Worm (Caenorhabditis elegans): ENCODE results near the gene idpb-4.

The idpb-4 gene

ce11 chrII:8743379-8744173 is 6.2 kb upstream of the idpb-4 start, which contains the start of gene mak-1:
Gene mak-1, plus strand, starts transcription at chrII:8744071.
- TF ChIP-seq nhr-67 (tag; optimal IDR thresholded peaks at IDR 0.05): no peak
- no peak for TF ChIP-seq zag-1 (tag; optimal IDR thresholded peaks at IDR 0.05)
- no peak for TF ChIP-seq fkh-10 (GFP tag; optimal IDR thresholded peaks at IDR 0.05)
- no peak for TF ChIP-seq eor-1 (tag; optimal IDR thresholded peaks at IDR 0.05)
- no peak for TF ChIP-seq mdl-1 (tag; optimal IDR thresholded peaks at IDR 0.05)
- no peak for TF ChIP-seq daf-12 (tag; optimal IDR thresholded peaks at IDR 0.05)
- no peak for TF ChIP-seq ZK546.5 (tag; optimal IDR thresholded peaks at IDR 0.05)
- TF ChIP-seq ceh-16 (tag; optimal IDR thresholded peaks at IDR 0.05): no peak
- peak; percentile 76 for TF ChIP-seq nfya-1 (tag; optimal IDR thresholded peaks at IDR 0.05; ENCODE audit: insufficient read depth)
- peak; percentile 75 for TF ChIP-seq jun-1 (tag; optimal IDR thresholded peaks at IDR 0.05)
- TF ChIP-seq elt-1 (tag; optimal IDR thresholded peaks at IDR 0.05): no peak
- peak; percentile 55 for TF ChIP-seq nhr-25 (tag; optimal IDR thresholded peaks at IDR 0.05)
- no peak for TF ChIP-seq nhr-11 (tag; optimal IDR thresholded peaks at IDR 0.05)
- no peak for TF ChIP-seq lin-15B (tag; optimal IDR thresholded peaks at IDR 0.05)
- no peak for TF ChIP-seq lsy-12 (tag; optimal IDR thresholded peaks at IDR 0.05)
- TF ChIP-seq pha-4 (tag; optimal IDR thresholded peaks at IDR 0.05): no peak
- no peak for TF ChIP-seq nhr-76 (tag; optimal IDR thresholded peaks at IDR 0.05)
- TF ChIP-seq fos-1 (tag; optimal IDR thresholded peaks at IDR 0.05): no peak
- TF ChIP-seq snpc-4 (tag; optimal IDR thresholded peaks at IDR 0.05): no peak
- TF ChIP-seq mml-1 (tag; optimal IDR thresholded peaks at IDR 0.05): no peak
- no peak for TF ChIP-seq sea-2 (GFP tag; optimal IDR thresholded peaks at IDR 0.05)
- TF ChIP-seq ceh-82 (tag; optimal IDR thresholded peaks at IDR 0.05): no peak
- TF ChIP-seq ceh-9 (tag; optimal IDR thresholded peaks at IDR 0.05): no peak
- no peak for TF ChIP-seq nhr-12 (tag; optimal IDR thresholded peaks at IDR 0.05)
- TF ChIP-seq nhr-23 (tag; optimal IDR thresholded peaks at IDR 0.05): peak; percentile 17
- TF ChIP-seq nhr-28 (tag; optimal IDR thresholded peaks at IDR 0.05): no peak
- TF ChIP-seq ama-1 (optimal IDR thresholded peaks at IDR 0.05): peak; percentile 94
- peak; percentile 90 for TF ChIP-seq elt-2 (tag; optimal IDR thresholded peaks at IDR 0.05)
- no peak for TF ChIP-seq nhr-237 (tag; optimal IDR thresholded peaks at IDR 0.05)
- no peak for TF ChIP-seq aly-2 (tag; optimal IDR thresholded peaks at IDR 0.05)
- TF ChIP-seq fkh-2 (tag; optimal IDR thresholded peaks at IDR 0.05): no peak
- no peak for TF ChIP-seq unc-62 (GFP tag; optimal IDR thresholded peaks at IDR 0.05)
- TF ChIP-seq ztf-11 (tag; optimal IDR thresholded peaks at IDR 0.05): no peak
- no peak for TF ChIP-seq hmg-11 (tag; optimal IDR thresholded peaks at IDR 0.05)
- TF ChIP-seq nhr-43 (tag; optimal IDR thresholded peaks at IDR 0.05; ENCODE audit: poor library complexity, severe bottlenecking): peak; percentile 65
- no peak for TF ChIP-seq tbx-2 (tag; optimal IDR thresholded peaks at IDR 0.05)
- TF ChIP-seq R02D3.7 (tag; optimal IDR thresholded peaks at IDR 0.05): no peak
- no peak for TF ChIP-seq elt-3 (tag; optimal IDR thresholded peaks at IDR 0.05)
- TF ChIP-seq skn-1 (tag; optimal IDR thresholded peaks at IDR 0.05): no peak
- no peak for TF ChIP-seq egl-5 (tag; optimal IDR thresholded peaks at IDR 0.05)
- peak; percentile 30 for TF ChIP-seq lin-39 (tag; optimal IDR thresholded peaks at IDR 0.05)
- TF ChIP-seq pqm-1 (tag; optimal IDR thresholded peaks at IDR 0.05): peak; percentile 46
- no peak for TF ChIP-seq nhr-77 (tag; optimal IDR thresholded peaks at IDR 0.05)
- no peak for TF ChIP-seq egl-27 (tag; optimal IDR thresholded peaks at IDR 0.05)
- no peak for TF ChIP-seq ztf-4 (tag; optimal IDR thresholded peaks at IDR 0.05)
- no peak for TF ChIP-seq ceh-28 (tag; optimal IDR thresholded peaks at IDR 0.05)
- TF ChIP-seq unc-39 (tag; optimal IDR thresholded peaks at IDR 0.05): no peak

Data from whole organism, L3 larva.